Worm (Caenorhabditis elegans): ENCODE results near the gene F07G11.2.

Gene F07G11.2

DNA sequence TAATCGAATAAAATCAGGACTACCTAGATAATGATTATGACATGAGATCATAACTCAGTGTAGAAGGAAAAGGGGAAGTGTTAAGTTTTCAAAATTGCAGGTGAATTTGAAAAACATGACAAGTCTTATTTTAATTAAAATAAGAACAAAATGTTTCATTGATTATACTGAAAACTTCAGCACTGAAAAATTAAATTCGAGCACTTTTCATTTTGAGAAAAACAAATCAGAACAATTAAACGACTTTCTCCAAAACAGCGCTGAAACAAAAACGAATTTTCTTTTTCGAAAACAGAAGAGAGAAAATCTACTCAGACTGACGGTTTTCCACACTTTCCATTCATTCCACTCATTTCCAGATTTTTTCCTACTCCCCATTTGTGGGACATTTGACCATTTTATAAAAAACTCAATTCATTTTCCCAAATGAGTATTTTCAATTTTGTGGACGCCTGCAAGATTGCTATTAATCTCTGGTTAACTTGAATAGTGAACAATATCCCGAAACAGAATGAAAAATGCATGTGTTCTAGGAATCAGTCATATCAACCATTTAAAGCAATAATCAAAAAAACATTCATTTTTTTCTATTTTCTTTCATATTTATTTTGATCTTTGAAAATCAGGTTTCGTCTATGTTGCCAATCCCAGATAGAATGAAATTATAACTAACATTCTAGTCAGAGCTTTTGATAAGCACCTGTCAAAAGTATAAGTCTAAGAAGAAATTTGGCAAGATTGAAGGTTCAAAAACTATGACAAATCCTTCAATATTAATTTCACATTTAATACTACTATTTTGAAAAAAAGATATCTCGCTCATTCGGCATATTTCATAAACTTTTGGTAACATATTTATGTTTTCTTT lies 47.8 kb downstream of the F07G11.2 start, which contains the start of the genes srh-231 and srh-275:
srh-231 (minus strand) TSS at position 51 of the 868 bp plus-strand sequence.
srh-275 (plus strand) TSS at position 818 of the 868 bp plus-strand sequence.
- no peak for TF ChIP-seq med-1 (GFP tag; optimal IDR thresholded peaks at IDR 0.05; ENCODE audit: insufficient read depth)
- TF ChIP-seq flt-1 (GFP tag; IDR thresholded peaks at IDR 0.05), result no peak
- TF ChIP-seq cog-1 (tag; optimal IDR thresholded peaks at IDR 0.05), result no peak
- TF ChIP-seq klf-2 (GFP tag; conservative IDR thresholded peaks at IDR 0.05), result no peak
- TF ChIP-seq ref-1 (GFP tag; conservative IDR thresholded peaks at IDR 0.05), result no peak
- TF ChIP-seq ztf-29 (GFP tag; IDR thresholded peaks at IDR 0.05), result no peak
- TF ChIP-seq tab-1 (GFP tag; IDR thresholded peaks at IDR 0.05), result no peak
- TF ChIP-seq ztf-23 (GFP tag; IDR thresholded peaks at IDR 0.05), result no peak
- TF ChIP-seq T22C8.4 (GFP tag; IDR thresholded peaks at IDR 0.05), result no peak

DNA sequence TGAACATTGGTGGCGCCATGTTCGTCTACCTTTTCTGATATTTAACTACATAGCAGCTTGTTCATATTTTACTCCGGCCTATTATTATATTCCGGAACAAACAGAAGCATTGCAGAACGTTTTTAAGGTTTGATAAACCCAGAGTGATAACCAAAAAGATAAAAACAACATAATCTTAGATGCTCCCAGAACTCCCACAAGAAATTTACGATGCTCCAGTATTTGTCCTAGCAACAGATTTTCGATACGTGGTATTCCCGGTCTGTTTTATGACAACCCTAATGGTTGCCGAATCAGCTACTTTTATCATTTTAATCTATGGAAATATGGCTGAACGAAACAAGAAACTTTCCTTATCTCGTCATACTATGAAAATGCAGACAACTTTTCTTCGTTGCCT lies 49.0 kb downstream of the F07G11.2 start:
- no peak for TF ChIP-seq klf-2 (GFP tag; conservative IDR thresholded peaks at IDR 0.05)
